Fruit fly (Drosophila melanogaster) whole organism, embryonic: ENCODE data around the gene CG10562.
A peak's percentile ranks its signal among the peaks of the same experiment; 100 is the strongest.

ENCODE experiments used
- Atf6 ChIP-seq: fragments of 200-800 bp; sonication (Bioruptor generic); IDR thresholded peaks from 2 replicates; pipeline ENCODE4 v1.3.6; 2022; ENCODE audit warnings: missing biosample characterization, missing genetic modification characterization
- BtbVII ChIP-seq: fragments of 200-800 bp; sonication (Bioruptor generic); optimal IDR thresholded peaks from 3 replicates; lab custom pipeline; 2017; ENCODE audit warnings: missing biosample characterization, mild to moderate bottlenecking, missing genetic modification characterization
- C15 ChIP-seq: fragments of 200-800 bp; sonication (Bioruptor generic); IDR thresholded peaks from 3 replicates; pipeline ENCODE4 v1.3.6; 2022; ENCODE audit warnings: missing biosample characterization, missing genetic modification characterization
- CG10209 ChIP-seq: fragments of 200-800 bp; sonication (Bioruptor generic); optimal IDR thresholded peaks from 3 replicates; lab custom pipeline; 2017; ENCODE audit warnings: missing biosample characterization, mild to moderate bottlenecking, missing genetic modification characterization, missing genetic modification reagents
- CG10654 ChIP-seq: fragments of 200-800 bp; sonication (Bioruptor generic); optimal IDR thresholded peaks from 2 replicates; lab custom pipeline; 2016; ENCODE audit warnings: missing biosample characterization, missing genetic modification characterization
- CG11695 ChIP-seq: fragments of 200-800 bp; sonication (Bioruptor generic); IDR thresholded peaks from 3 replicates; pipeline ENCODE4 v1.3.6; 2022; ENCODE audit warnings: missing biosample characterization, missing genetic modification characterization
- CG11723 ChIP-seq: fragments of 200-800 bp; sonication (Bioruptor generic); optimal IDR thresholded peaks from 2 replicates; lab custom pipeline; 2017; ENCODE audit warnings: missing biosample characterization, mild to moderate bottlenecking, missing genetic modification characterization
- CG12104 ChIP-seq: fragments of 200-800 bp; sonication (Bioruptor generic); optimal IDR thresholded peaks from 3 replicates; lab custom pipeline; 2016; ENCODE audit warnings: missing biosample characterization, missing genetic modification characterization
- CG12391 ChIP-seq: fragments of 200-800 bp; sonication (Bioruptor generic); optimal IDR thresholded peaks from 3 replicates; lab custom pipeline; 2018; ENCODE audit warnings: missing biosample characterization, mild to moderate bottlenecking, missing genetic modification characterization, moderate library complexity
- CG12769 ChIP-seq: fragments of 200-800 bp; sonication (Bioruptor generic); optimal IDR thresholded peaks from 2 replicates; lab custom pipeline; 2019; ENCODE audit warnings: missing biosample characterization, mild to moderate bottlenecking, missing genetic modification characterization, moderate library complexity
- CG13424 ChIP-seq: fragments of 200-800 bp; sonication (Bioruptor generic); optimal IDR thresholded peaks from 2 replicates; lab custom pipeline; 2019; ENCODE audit warnings: missing biosample characterization, mild to moderate bottlenecking, missing genetic modification characterization, moderate library complexity
- CG13894 ChIP-seq: fragments of 200-800 bp; sonication (Bioruptor generic); optimal IDR thresholded peaks from 3 replicates; lab custom pipeline; 2018; ENCODE audit warnings: missing biosample characterization, mild to moderate bottlenecking, missing genetic modification characterization, moderate library complexity
- CG14014 ChIP-seq: fragments of 200-800 bp; sonication (Bioruptor generic); IDR thresholded peaks from 2 replicates; pipeline ENCODE4 v1.3.6; 2022; ENCODE audit warnings: missing biosample characterization, missing genetic modification characterization
- CG15514 ChIP-seq: fragments of 200-800 bp; sonication (Bioruptor generic); optimal IDR thresholded peaks from 3 replicates; lab custom pipeline; 2017; ENCODE audit warnings: missing biosample characterization, missing genetic modification characterization, mild to moderate bottlenecking, moderate library complexity, missing genetic modification reagents
- CG3407 ChIP-seq: fragments of 200-800 bp; sonication (Bioruptor generic); optimal IDR thresholded peaks from 2 replicates; lab custom pipeline; 2018; ENCODE audit warnings: missing biosample characterization, mild to moderate bottlenecking, missing genetic modification characterization
- CG4328 ChIP-seq: fragments of 200-800 bp; sonication (Bioruptor generic); optimal IDR thresholded peaks from 3 replicates; lab custom pipeline; 2017; ENCODE audit warnings: missing biosample characterization, missing genetic modification reagents, missing genetic modification characterization
- CG4707 ChIP-seq: fragments of 200-800 bp; sonication (Bioruptor generic); optimal IDR thresholded peaks from 2 replicates; lab custom pipeline; 2018; ENCODE audit warnings: missing biosample characterization, mild to moderate bottlenecking, missing genetic modification characterization, moderate library complexity
- CG5180 ChIP-seq: fragments of 200-800 bp; sonication (Bioruptor generic); optimal IDR thresholded peaks from 3 replicates; lab custom pipeline; 2017; ENCODE audit warnings: missing biosample characterization, missing genetic modification characterization, mild to moderate bottlenecking, moderate library complexity, missing genetic modification reagents
- CG6654 ChIP-seq: fragments of 200-800 bp; sonication (Bioruptor generic); optimal IDR thresholded peaks from 2 replicates; lab custom pipeline; 2017; ENCODE audit warnings: missing biosample characterization, mild to moderate bottlenecking, missing genetic modification characterization
- CG6765 ChIP-seq: fragments of 200-800 bp; sonication (Bioruptor generic); optimal IDR thresholded peaks from 3 replicates; lab custom pipeline; 2017; ENCODE audit warnings: missing biosample characterization, mild to moderate bottlenecking, missing genetic modification characterization
- CG7928 ChIP-seq: fragments of 200-800 bp; sonication (Bioruptor generic); optimal IDR thresholded peaks from 2 replicates; lab custom pipeline; 2017; ENCODE audit warnings: missing biosample characterization, mild to moderate bottlenecking, missing genetic modification characterization
- CG8089 ChIP-seq: fragments of 200-800 bp; sonication (Bioruptor generic); optimal IDR thresholded peaks from 3 replicates; lab custom pipeline; 2016; ENCODE audit warnings: missing biosample characterization, missing genetic modification characterization
- CG8281 ChIP-seq: fragments of 200-800 bp; sonication (Bioruptor generic); optimal IDR thresholded peaks from 2 replicates; lab custom pipeline; 2018; ENCODE audit warnings: missing biosample characterization, mild to moderate bottlenecking, missing genetic modification characterization, moderate library complexity
- CG8924 ChIP-seq: fragments of 200-800 bp; optimal IDR thresholded peaks from 3 replicates; lab custom pipeline; 2019; ENCODE audit warnings: missing biosample characterization, mild to moderate bottlenecking, missing genetic modification characterization, moderate library complexity
- Doc2 ChIP-seq: fragments of 200-800 bp; sonication (Bioruptor generic); IDR thresholded peaks from 2 replicates; pipeline ENCODE4 v1.3.6; 2022; ENCODE audit warnings: missing biosample characterization, missing genetic modification characterization
- Ets65A ChIP-seq: fragments of 200-800 bp; sonication (Bioruptor generic); peaks from one replicate; lab custom pipeline; 2016; ENCODE audit warnings: missing biosample characterization, missing genetic modification characterization
- HHEX ChIP-seq: fragments of 200-800 bp; sonication (Bioruptor generic); optimal IDR thresholded peaks from 3 replicates; lab custom pipeline; 2017; ENCODE audit warnings: missing biosample characterization, mild to moderate bottlenecking, missing genetic modification characterization, missing genetic modification reagents
- HLH3B ChIP-seq: fragments of 200-800 bp; sonication (Bioruptor generic); IDR thresholded peaks from 2 replicates; pipeline ENCODE4 v1.3.6; 2022; ENCODE audit warnings: missing biosample characterization, missing genetic modification characterization
- Hey ChIP-seq: fragments of 200-800 bp; sonication (Bioruptor generic); optimal IDR thresholded peaks from 3 replicates; lab custom pipeline; 2018; ENCODE audit warnings: missing biosample characterization, mild to moderate bottlenecking, missing genetic modification characterization
- Mes4 ChIP-seq: fragments of 200-800 bp; sonication (Bioruptor generic); optimal IDR thresholded peaks from 2 replicates; lab custom pipeline; 2016; ENCODE audit warnings: missing biosample characterization, missing genetic modification characterization
- ap ChIP-seq: fragments of 200-800 bp; sonication (Bioruptor generic); IDR thresholded peaks from 2 replicates; pipeline ENCODE4 v1.3.6; 2022; ENCODE audit warnings: missing biosample characterization, missing genetic modification characterization
- caup ChIP-seq: fragments of 200-800 bp; sonication (Bioruptor generic); optimal IDR thresholded peaks from 3 replicates; lab custom pipeline; 2017; ENCODE audit warnings: missing biosample characterization, mild to moderate bottlenecking, missing genetic modification characterization, moderate library complexity; ENCODE audit not compliant: severe bottlenecking
- ci ChIP-seq: fragments of 200-800 bp; sonication (Bioruptor generic); IDR thresholded peaks from 3 replicates; pipeline ENCODE4 v1.3.6; 2022; ENCODE audit warnings: missing biosample characterization, missing genetic modification characterization
- fd3F ChIP-seq: fragments of 200-800 bp; sonication (Bioruptor generic); optimal IDR thresholded peaks from 2 replicates; lab custom pipeline; 2018; ENCODE audit warnings: missing biosample characterization, mild to moderate bottlenecking, missing genetic modification characterization, moderate library complexity
- fd64A ChIP-seq: fragments of 200-800 bp; sonication (Bioruptor generic); optimal IDR thresholded peaks from 3 replicates; lab custom pipeline; 2018; ENCODE audit warnings: missing biosample characterization, mild to moderate bottlenecking, missing genetic modification characterization
- hkb ChIP-seq, 2 experiments: fragments of 200-800 bp in 1 of 2; fragments of >200 bp in 1 of 2; sonication (Bioruptor generic) in 1 of 2; IDR thresholded peaks in 1 of 2; optimal IDR thresholded peaks in 1 of 2; 2 replicates each; pipeline versions ENCODE4 v1.3.6 to Lab custom; 2017 to 2022; ENCODE audit warnings: missing biosample characterization in 1 of 2, missing genetic modification characterization in 1 of 2
- lab ChIP-seq: fragments of 200-800 bp; sonication (Bioruptor generic); optimal IDR thresholded peaks from 3 replicates; lab custom pipeline; 2017; ENCODE audit warnings: missing biosample characterization, missing genetic modification characterization, mild to moderate bottlenecking, moderate library complexity, missing genetic modification reagents
- lilli ChIP-seq: fragments of 200-800 bp; sonication (Bioruptor generic); optimal IDR thresholded peaks from 3 replicates; lab custom pipeline; 2016; ENCODE audit warnings: missing biosample characterization, missing genetic modification characterization
- nmo ChIP-seq: fragments of 200-800 bp; sonication (Bioruptor generic); optimal IDR thresholded peaks from 2 replicates; lab custom pipeline; 2018; ENCODE audit warnings: missing biosample characterization, mild to moderate bottlenecking, missing genetic modification characterization, moderate library complexity
- odd ChIP-seq: fragments of 200-800 bp; sonication (Bioruptor generic); optimal IDR thresholded peaks from 2 replicates; lab custom pipeline; 2017; ENCODE audit warnings: missing biosample characterization, mild to moderate bottlenecking, missing genetic modification characterization
- org-1 ChIP-seq: fragments of 200-800 bp; sonication (Bioruptor generic); optimal IDR thresholded peaks from 2 replicates; lab custom pipeline; 2017; ENCODE audit warnings: missing biosample characterization, missing genetic modification characterization
- otp ChIP-seq: fragments of 200-800 bp; sonication (Bioruptor generic); IDR thresholded peaks from 3 replicates; pipeline ENCODE4, ENCODE4 v1.3.6; 2022; ENCODE audit warnings: missing biosample characterization, missing genetic modification characterization
- phol ChIP-seq: fragments of 200-800 bp; sonication (Bioruptor generic); optimal IDR thresholded peaks from 3 replicates; lab custom pipeline; 2018; ENCODE audit warnings: missing biosample characterization, mild to moderate bottlenecking, missing genetic modification characterization, moderate library complexity
- sd ChIP-seq: fragments of 200-800 bp; sonication (Bioruptor generic); optimal IDR thresholded peaks from 3 replicates; lab custom pipeline; 2018; ENCODE audit warnings: missing biosample characterization, mild to moderate bottlenecking, missing genetic modification characterization, moderate library complexity
- sr ChIP-seq: fragments of 200-800 bp; sonication (Bioruptor generic); IDR thresholded peaks from 3 replicates; pipeline ENCODE4 v1.3.6; 2022; ENCODE audit warnings: missing biosample characterization, missing genetic modification characterization
- stc ChIP-seq: fragments of 200-800 bp; sonication (Bioruptor generic); IDR thresholded peaks from 2 replicates; pipeline ENCODE4 v1.3.6; 2022; ENCODE audit warnings: missing biosample characterization, missing genetic modification characterization
- sug ChIP-seq: fragments of 200-800 bp; optimal IDR thresholded peaks from 2 replicates; lab custom pipeline; 2019; ENCODE audit warnings: missing biosample characterization, mild to moderate bottlenecking, missing genetic modification characterization, moderate library complexity
- tap ChIP-seq: fragments of 200-800 bp; optimal IDR thresholded peaks from 3 replicates; lab custom pipeline; 2019; ENCODE audit warnings: missing biosample characterization, mild to moderate bottlenecking, missing genetic modification characterization, moderate library complexity
- vvl ChIP-seq: fragments of 200-800 bp; sonication (Bioruptor generic); IDR thresholded peaks from 2 replicates; pipeline ENCODE4 v1.3.6; 2022; ENCODE audit warnings: missing biosample characterization, missing genetic modification characterization
- wdn ChIP-seq: fragments of 200-800 bp; sonication (Bioruptor generic); IDR thresholded peaks from 2 replicates; pipeline ENCODE4 v1.3.6; 2022; ENCODE audit warnings: missing biosample characterization, missing genetic modification characterization

The CG10562 gene

DNA sequence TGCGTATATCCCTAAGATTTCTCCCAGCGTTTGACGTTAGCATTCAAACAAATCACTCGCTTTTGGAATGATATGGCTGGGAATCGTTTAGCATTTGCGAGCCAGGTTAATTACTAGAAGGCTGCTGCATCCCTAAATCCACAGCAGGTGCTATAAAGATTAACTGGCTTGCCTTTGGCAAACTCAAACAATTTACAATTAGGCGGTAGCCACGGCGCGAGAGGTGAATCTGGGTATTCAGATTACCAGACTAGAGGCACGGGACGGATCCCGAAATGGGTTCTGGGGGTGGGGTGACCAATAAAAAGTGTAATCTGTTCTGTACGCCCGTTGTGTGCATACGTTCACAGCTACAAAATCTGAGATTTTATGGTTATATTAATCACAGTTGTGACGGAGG is 41.4 kb downstream of the CG10562 start, which contains the start of gene CG11892:
Gene CG11892 (plus strand): TSS at position 384 of the 400 bp plus-strand sequence.
- no peak for TF ChIP-seq wdn (GFP tag; lab: Robert Waterston, UW)
- peak; percentile 52 for TF ChIP-seq BtbVII (GFP tag; lab: Kevin White, UChicago)
- TF ChIP-seq lab (GFP tag; lab: Kevin White, UChicago), result peak; percentile 83
- TF ChIP-seq CG11723 (GFP tag; lab: Kevin White, UChicago), result peak; percentile 11
- TF ChIP-seq ap (GFP tag; lab: Robert Waterston, UW), result no peak
- TF ChIP-seq caup, result peak; percentile 58
- TF ChIP-seq hkb (optimal IDR thresholded peaks at IDR 0.05; lab: Kevin White, UChicago), result no peak
- peak; percentile 27; the same call in 1 of the 2 replicates for TF ChIP-seq hkb (GFP tag; IDR thresholded peaks at IDR 0.05; lab: Robert Waterston, UW)
- peak; percentile 19 for TF ChIP-seq CG8281 (tag; lab: Kevin White, UChicago)
- peak; percentile 52 for TF ChIP-seq tap (tag; lab: Kevin White, UChicago)
- peak; percentile 88 for TF ChIP-seq Ets65A (GFP tag; lab: Kevin White, UChicago)
- peak; percentile 21 for TF ChIP-seq org-1 (GFP tag; lab: Kevin White, UChicago)
- peak; percentile 33 for TF ChIP-seq CG5180 (GFP tag; lab: Kevin White, UChicago)
- no peak for TF ChIP-seq stc
- TF ChIP-seq Atf6 (GFP tag; lab: Robert Waterston, UW), result peak; percentile 21; the same call in 1 of the 2 replicates
- peak; percentile 48 for TF ChIP-seq sug (tag; lab: Kevin White, UChicago)
- TF ChIP-seq lilli, result peak; percentile 15
- TF ChIP-seq CG12104 (GFP tag; lab: Kevin White, UChicago), result peak; percentile 38
- TF ChIP-seq C15 (GFP tag; lab: Robert Waterston, UW), result 0 out of 3 replicates have a peak, but pooled peaks have one; percentile 32
- peak; percentile 66 for TF ChIP-seq odd (GFP tag; lab: Kevin White, UChicago)
- 0 out of 3 replicates have a peak, but pooled peaks have one; percentile 20 for TF ChIP-seq CG11695 (GFP tag; lab: Robert Waterston, UW)
- peak; percentile 69; the same call in 1 of the 3 replicates for TF ChIP-seq ci (GFP tag; lab: Robert Waterston, UW)
- no peak for TF ChIP-seq Mes4 (GFP tag; lab: Kevin White, UChicago)
- peak; percentile 19 for TF ChIP-seq fd64A
- TF ChIP-seq vvl, result no peak
- TF ChIP-seq sr (GFP tag; lab: Robert Waterston, UW), result no peak
- peak; percentile 27; the same call in 1 of the 2 replicates for TF ChIP-seq CG14014 (GFP tag; lab: Robert Waterston, UW)
- peak; percentile 31 for TF ChIP-seq sd (tag; lab: Kevin White, UChicago)
- TF ChIP-seq HLH3B (GFP tag; lab: Robert Waterston, UW), result no peak
- TF ChIP-seq CG10654 (GFP tag; lab: Kevin White, UChicago), result no peak
- TF ChIP-seq CG8924 (tag; lab: Kevin White, UChicago), result no peak
- peak; percentile 45; the same call in 1 of the 3 replicates for TF ChIP-seq otp (GFP tag; lab: Robert Waterston, UW)
- no peak for TF ChIP-seq Doc2
- peak; percentile 42 for TF ChIP-seq CG3407 (GFP tag; lab: Kevin White, UChicago)
- TF ChIP-seq CG6654 (GFP tag; lab: Kevin White, UChicago), result no peak
- TF ChIP-seq CG12769 (tag; lab: Kevin White, UChicago), result peak; percentile 87
- no peak for TF ChIP-seq CG12391
- TF ChIP-seq CG10209 (GFP tag; lab: Kevin White, UChicago), result peak; percentile 26
- peak; percentile 53 for TF ChIP-seq Hey (tag; lab: Kevin White, UChicago)
- no peak for TF ChIP-seq CG8089 (GFP tag; lab: Kevin White, UChicago)
- no peak for TF ChIP-seq nmo (GFP tag; lab: Kevin White, UChicago)
- peak; percentile 52 for TF ChIP-seq CG13424
- TF ChIP-seq CG6765 (GFP tag; lab: Kevin White, UChicago), result peak; percentile 30
- no peak for TF ChIP-seq phol (tag; lab: Kevin White, UChicago)
- peak; percentile 68 for TF ChIP-seq CG13894 (tag; lab: Kevin White, UChicago)
- TF ChIP-seq CG7928 (GFP tag; lab: Kevin White, UChicago), result peak; percentile 45
- peak; percentile 53 for TF ChIP-seq CG15514 (GFP tag; lab: Kevin White, UChicago)
- peak; percentile 4 for TF ChIP-seq CG4328
- peak; percentile 64 for TF ChIP-seq HHEX
- peak; percentile 28 for TF ChIP-seq fd3F
- peak; percentile 39 for TF ChIP-seq CG4707 (GFP tag; lab: Kevin White, UChicago)
